Worm (Caenorhabditis elegans): Measurements from ENCODE around the gene copb-2.

DNA sequence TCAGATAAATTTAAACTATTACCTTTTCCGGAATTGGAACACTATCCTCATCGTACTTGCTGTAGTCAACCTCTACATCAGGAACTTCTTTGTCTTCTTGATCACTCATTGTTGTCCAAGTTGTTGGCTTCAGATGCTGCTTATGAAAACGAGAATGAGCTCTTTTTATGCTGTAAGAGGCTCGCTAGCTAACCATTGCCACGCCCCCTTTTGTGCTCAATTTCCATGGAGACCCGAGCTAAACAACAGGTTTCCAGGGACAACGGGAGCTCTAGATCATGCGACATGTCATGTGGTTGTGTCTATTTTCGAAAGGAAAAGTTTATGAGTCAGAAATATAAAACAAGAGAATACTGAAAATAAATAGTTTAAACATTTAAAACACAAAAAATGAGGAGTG is 50.9 kb downstream of the copb-2 start, which contains the start of gene C33A12.4:
- TF ChIP-seq him-1 (tag; optimal IDR thresholded peaks at IDR 0.05) (no peak), W03F9.2 (tag; optimal IDR thresholded peaks at IDR 0.05) (no peak), dao-5 (tag; optimal IDR thresholded peaks at IDR 0.05) (no peak)

Measured in whole organism, L4/young adult.